Worm (Caenorhabditis elegans) whole organism, young adult: ENCODE measurements around the gene nhr-182.

Source experiments
- cebp-1 ChIP-seq, 2 experiments: fragments of 200-800 bp in 1 of 2; sonication (Bioruptor generic) in 1 of 2; sonication (generic microtip) in 1 of 2; IDR thresholded peaks in 1 of 2; optimal IDR thresholded peaks in 1 of 2; 2 replicates each; pipeline versions ENCODE4 v1.3.6 to Lab custom; 2017 to 2022; ENCODE audit warnings: missing compliant biosample characterization in 2 of 2, missing genetic modification characterization in 2 of 2, mild to moderate bottlenecking in 1 of 2, missing genetic modification reagents in 1 of 2, moderate library complexity in 1 of 2
- ceh-79 ChIP-seq: sonication (generic microtip); optimal IDR thresholded peaks from 2 replicates; lab custom pipeline; 2017; ENCODE audit warnings: mild to moderate bottlenecking, missing genetic modification characterization, missing compliant biosample characterization
- ets-4 ChIP-seq: fragments of 200-800 bp; sonication (Bioruptor generic); optimal IDR thresholded peaks from 2 replicates; lab custom pipeline; 2018; ENCODE audit warnings: mild to moderate bottlenecking, missing genetic modification characterization, missing compliant biosample characterization
- hmg-1.2 ChIP-seq: fragments of 200-800 bp; sonication (Bioruptor generic); IDR thresholded peaks from 2 replicates; pipeline ENCODE4 v1.3.6; 2022; ENCODE audit warnings: missing genetic modification reagents, missing genetic modification characterization, missing compliant biosample characterization
- pbrm-1 ChIP-seq: fragments of 200-800 bp; sonication (Bioruptor generic); IDR thresholded peaks from 2 replicates; pipeline ENCODE4 v1.3.6; 2022; ENCODE audit warnings: missing genetic modification reagents, missing genetic modification characterization, missing compliant biosample characterization
- snpc-1.3 ChIP-seq: sonication (generic microtip); optimal IDR thresholded peaks from 2 replicates; lab custom pipeline; 2017; ENCODE audit warnings: missing genetic modification characterization, mild to moderate bottlenecking, missing compliant biosample characterization, antibody characterized with exemption, moderate library complexity, missing genotype, missing genetic modification reagents; ENCODE audit not compliant: insufficient read depth

- peak; percentile 18; the same call in 1 of the 2 replicates for TF ChIP-seq hmg-1.2 (GFP tag; lab: Robert Waterston, UW)
- no peak for TF ChIP-seq pbrm-1
- TF ChIP-seq cebp-1 (GFP tag; IDR thresholded peaks at IDR 0.05; lab: Robert Waterston, UW): peak; percentile 95
- TF ChIP-seq cebp-1 (tag; optimal IDR thresholded peaks at IDR 0.05; lab: Kevin White, UChicago): peak; percentile 96
- TF ChIP-seq snpc-1.3: no peak
- TF ChIP-seq ets-4 (GFP tag; lab: Kevin White, UChicago): no peak
- no peak for TF ChIP-seq ceh-79
Observed at ce11 chrV:2250126-2250590, 9.6 kb downstream of the nhr-182 start, which contains the start of gene cyp-33C7.
